Worm (Caenorhabditis elegans): Measurements from ENCODE around the gene F38A5.2.

ce11 chrIV:6597298-6597697 lies 12.1 kb upstream of the F38A5.2 start, which contains the start of gene F38A5.6:
- TF ChIP-seq ama-1 (optimal IDR thresholded peaks at IDR 0.05) = no peak
- TF ChIP-seq C38D4.7 (GFP tag; optimal IDR thresholded peaks at IDR 0.05) = no peak
- no peak for TF ChIP-seq madf-2 (tag; optimal IDR thresholded peaks at IDR 0.05)
- TF ChIP-seq ceh-14 (tag; optimal IDR thresholded peaks at IDR 0.05) = no peak
- no peak for TF ChIP-seq nfya-1 (tag; optimal IDR thresholded peaks at IDR 0.05)
- TF ChIP-seq K09A11.1 (tag; optimal IDR thresholded peaks at IDR 0.05; ENCODE audit: insufficient read depth) = no peak
- TF ChIP-seq pros-1 (tag; optimal IDR thresholded peaks at IDR 0.05) = no peak
- no peak for TF ChIP-seq rnt-1 (tag; optimal IDR thresholded peaks at IDR 0.05)
- TF ChIP-seq ceh-30 (tag; optimal IDR thresholded peaks at IDR 0.05) = no peak

Data from whole organism, late embryonic.